Fruit fly (Drosophila melanogaster) ovary, adult (tissue): ENCODE data around the gene CG14712.

Experiments used
- CG17801 ChIP-seq: fragments of 200-800 bp; optimal IDR thresholded peaks from 2 replicates; lab custom pipeline; 2019; ENCODE audit warnings: missing biosample characterization, mild to moderate bottlenecking, missing genetic modification characterization, moderate library complexity; ENCODE audit not compliant: partially characterized antibody

The CG14712 gene

DNA sequence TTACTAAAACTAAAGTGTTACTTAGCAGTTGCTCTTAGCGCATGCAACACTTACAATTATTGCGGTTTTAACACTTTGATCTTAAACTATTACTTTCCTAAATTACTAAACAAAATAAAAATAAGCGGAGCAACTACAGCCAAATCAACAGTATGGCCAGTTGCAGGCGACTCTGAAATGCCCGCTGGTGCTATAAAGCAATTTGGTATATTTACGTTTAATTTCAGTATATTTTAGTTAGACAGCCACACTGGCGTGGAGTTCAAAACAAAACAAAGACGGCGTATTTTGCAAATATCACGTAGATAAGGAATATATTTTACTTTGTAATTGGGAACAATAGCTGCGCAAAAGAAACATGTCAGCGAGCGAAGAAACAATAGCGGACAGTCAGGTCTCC, 51.0 kb downstream of the CG14712 start, which contains the start of the genes Taf12 and Ho:
Taf12 (minus strand) TSS at position 178 of the 400 bp plus-strand sequence.
Ho (plus strand) TSS at position 231 of the 400 bp plus-strand sequence.
- TF ChIP-seq CG17801 (GFP tag; lab: Kevin White, UChicago), result peak; percentile 46
